Fruit fly (Drosophila melanogaster): ENCODE results near the gene Edg84A.

dm6 chr3R:6687219-6687618 lies 3.0 kb downstream of the Edg84A start:
- no peak for TF ChIP-seq CG8478 (optimal IDR thresholded peaks at IDR 0.05)
- TF ChIP-seq CTCF (optimal IDR thresholded peaks at IDR 0.05) = no peak

Data from S2 (cell line).